Fruit fly (Drosophila melanogaster): Measurements from ENCODE around the gene cic.

dm6 chr3R:20253002-20253584, 523 bp downstream of the cic start:
- TF ChIP-seq CG4496 (GFP tag; IDR thresholded peaks at IDR 0.05) (peak; percentile 96), CG9948 (tag; optimal IDR thresholded peaks at IDR 0.05) (peak; percentile 56), D1 (tag; optimal IDR thresholded peaks at IDR 0.05) (peak; percentile 61), Snoo (tag; optimal IDR thresholded peaks at IDR 0.05) (peak; percentile 65), CG8159 (tag; optimal IDR thresholded peaks at IDR 0.05) (peak; percentile 55), EcR (GFP tag; optimal IDR thresholded peaks at IDR 0.05) (no peak), fd96Ca (GFP tag; IDR thresholded peaks at IDR 0.05) (peak; percentile 95), CG14655 (GFP tag; optimal IDR thresholded peaks at IDR 0.05) (peak; percentile 75), CG15710 (tag; optimal IDR thresholded peaks at IDR 0.05) (peak; percentile 63), Pif1A (GFP tag; optimal IDR thresholded peaks at IDR 0.05) (peak; percentile 92), CG17806 (tag; optimal IDR thresholded peaks at IDR 0.05) (peak; percentile 72), CG13204 (GFP tag; optimal IDR thresholded peaks at IDR 0.05) (no peak), CG10348 (GFP tag; IDR thresholded peaks at IDR 0.05) (0 out of 2 replicates have a peak, but pooled peaks have one; percentile 60), CG32121 (GFP tag; IDR thresholded peaks at IDR 0.05) (peak; percentile 92)
